Worm (Caenorhabditis elegans) whole organism, early embryonic: Measurements from ENCODE around the gene rap-1.

Experiments used
- B0310.2 ChIP-seq: sonication (generic microtip); optimal IDR thresholded peaks from 2 replicates; lab custom pipeline; 2016; ENCODE audit warnings: mild to moderate bottlenecking, missing genetic modification characterization, missing compliant biosample characterization
- F13C5.2 ChIP-seq: sonication (generic microtip); optimal IDR thresholded peaks from 2 replicates; lab custom pipeline; 2017; ENCODE audit warnings: mild to moderate bottlenecking, missing genetic modification characterization, inconsistent platforms, missing compliant biosample characterization
- aly-1 ChIP-seq: sonication (generic microtip); optimal IDR thresholded peaks from 2 replicates; lab custom pipeline; 2016; ENCODE audit warnings: missing genetic modification characterization, missing compliant biosample characterization
- ama-1 ChIP-seq: fragments of 150-350 bp; optimal IDR thresholded peaks from 2 replicates; lab custom pipeline; 2014
- ceh-13 ChIP-seq: fragments of 200-800 bp; sonication (Bioruptor generic); optimal IDR thresholded peaks from 2 replicates; lab custom pipeline; 2018; ENCODE audit warnings: mild to moderate bottlenecking, missing genetic modification characterization, missing compliant biosample characterization
- ceh-36 ChIP-seq: sonication (generic microtip); optimal IDR thresholded peaks from 2 replicates; lab custom pipeline; 2016; ENCODE audit warnings: missing genetic modification characterization, inconsistent platforms, missing compliant biosample characterization
- ets-7 ChIP-seq: sonication (generic microtip); optimal IDR thresholded peaks from 2 replicates; lab custom pipeline; 2016; ENCODE audit warnings: missing genotype, missing genetic modification characterization, missing compliant biosample characterization
- flt-1 ChIP-seq: fragments of 200-800 bp; sonication (Bioruptor generic); IDR thresholded peaks from 2 replicates; pipeline ENCODE4 v1.3.6; 2022; ENCODE audit warnings: missing genetic modification characterization, missing compliant biosample characterization
- hmbx-1 ChIP-seq: sonication (generic microtip); optimal IDR thresholded peaks from 2 replicates; lab custom pipeline; 2016; ENCODE audit warnings: mild to moderate bottlenecking, missing genetic modification characterization, missing compliant biosample characterization
- hmg-4 ChIP-seq: fragments of 200-800 bp; sonication (Bioruptor generic); optimal IDR thresholded peaks from 2 replicates; lab custom pipeline; 2018; ENCODE audit warnings: mild to moderate bottlenecking, missing genetic modification characterization, missing compliant biosample characterization
- hnd-1 ChIP-seq: sonication (generic microtip); optimal IDR thresholded peaks from 2 replicates; lab custom pipeline; 2016; ENCODE audit warnings: missing genetic modification characterization, missing compliant biosample characterization
- pes-1 ChIP-seq: fragments of 200-800 bp; sonication (Bioruptor generic); IDR thresholded peaks from 2 replicates; pipeline ENCODE4 v1.3.6; 2022; ENCODE audit warnings: missing genetic modification reagents, missing genetic modification characterization, missing compliant biosample characterization
- scrt-1 ChIP-seq: fragments of 200-800 bp; sonication (Bioruptor generic); IDR thresholded peaks from 2 replicates; pipeline ENCODE4 v1.3.6; 2022; ENCODE audit warnings: missing genetic modification characterization, missing compliant biosample characterization
- sea-1 ChIP-seq: fragments of 200-800 bp; sonication (Bioruptor generic); conservative IDR thresholded peaks from 2 replicates; pipeline ENCODE4 v1.3.6; 2022; ENCODE audit warnings: missing genetic modification characterization, missing compliant biosample characterization
- tbx-11 ChIP-seq: fragments of 200-800 bp; sonication (Bioruptor generic); IDR thresholded peaks from 2 replicates; pipeline ENCODE4 v1.3.6; 2022; ENCODE audit warnings: missing genetic modification characterization, missing compliant biosample characterization
- tbx-37 ChIP-seq: fragments of 200-800 bp; sonication (Bioruptor generic); conservative IDR thresholded peaks from 2 replicates; pipeline ENCODE4 v1.3.6; 2022; ENCODE audit warnings: missing genetic modification reagents, missing genetic modification characterization, missing compliant biosample characterization
- tra-4 ChIP-seq: sonication (generic microtip); optimal IDR thresholded peaks from 2 replicates; lab custom pipeline; 2017; ENCODE audit warnings: missing genetic modification characterization, missing compliant biosample characterization

Gene rap-1

ce11 chrIV:8914187-8914586 is 4.5 kb downstream of the rap-1 start:
- TF ChIP-seq ets-7, result no peak
- no peak for TF ChIP-seq scrt-1 (GFP tag; lab: Robert Waterston, UW)
- TF ChIP-seq aly-1 (tag; lab: Kevin White, UChicago), result no peak
- no peak for TF ChIP-seq tbx-11 (GFP tag; lab: Robert Waterston, UW)
- no peak for TF ChIP-seq sea-1
- TF ChIP-seq hmbx-1 (tag; lab: Kevin White, UChicago), result no peak
- no peak for TF ChIP-seq ama-1 (lab: Kevin White, UChicago)
- no peak for TF ChIP-seq hnd-1

- no peak for TF ChIP-seq tbx-11 (GFP tag; lab: Robert Waterston, UW)
- no peak for TF ChIP-seq tra-4 (tag; lab: Kevin White, UChicago)
Measured at ce11 chrIV:8906743-8907142, 11.9 kb downstream of the rap-1 start, which contains the start of gene C27B7.7. Gene C27B7.7 (plus strand): TSS chrIV:8907043.

ce11 chrIV:8906164-8906563 is 12.5 kb downstream of the rap-1 start, which contains the start of gene C27B7.6:
Gene C27B7.6 (minus strand): TSS chrIV:8906345.
- no peak for TF ChIP-seq B0310.2 (tag; lab: Kevin White, UChicago)
- TF ChIP-seq ets-7, result no peak
- no peak for TF ChIP-seq flt-1
- no peak for TF ChIP-seq aly-1 (tag; lab: Kevin White, UChicago)
- TF ChIP-seq hnd-1, result no peak
- no peak for TF ChIP-seq sea-1
- TF ChIP-seq ama-1 (lab: Kevin White, UChicago), result no peak
- no peak for TF ChIP-seq hmbx-1 (tag; lab: Kevin White, UChicago)
- TF ChIP-seq scrt-1 (GFP tag; lab: Robert Waterston, UW), result no peak
- TF ChIP-seq ceh-13 (GFP tag; lab: Kevin White, UChicago), result no peak
- TF ChIP-seq pes-1, result no peak
- TF ChIP-seq F13C5.2 (tag; lab: Kevin White, UChicago), result no peak
- TF ChIP-seq tra-4 (tag; lab: Kevin White, UChicago), result no peak
- no peak for TF ChIP-seq tbx-11 (GFP tag; lab: Robert Waterston, UW)
- no peak for TF ChIP-seq tbx-37 (GFP tag; lab: Robert Waterston, UW)
- no peak for TF ChIP-seq ceh-36 (tag; lab: Kevin White, UChicago)
- no peak for TF ChIP-seq hmg-4 (GFP tag; lab: Kevin White, UChicago)

- TF ChIP-seq B0310.2 (tag; lab: Kevin White, UChicago), result no peak
- TF ChIP-seq ama-1 (lab: Kevin White, UChicago), result no peak
- no peak for TF ChIP-seq flt-1
- TF ChIP-seq hmbx-1 (tag; lab: Kevin White, UChicago), result no peak
- no peak for TF ChIP-seq tbx-37 (GFP tag; lab: Robert Waterston, UW)
- TF ChIP-seq tra-4 (tag; lab: Kevin White, UChicago), result no peak
- no peak for TF ChIP-seq tbx-11 (GFP tag; lab: Robert Waterston, UW)
- no peak for TF ChIP-seq F13C5.2 (tag; lab: Kevin White, UChicago)
- no peak for TF ChIP-seq hnd-1
- no peak for TF ChIP-seq ceh-36 (tag; lab: Kevin White, UChicago)
- TF ChIP-seq ceh-13 (GFP tag; lab: Kevin White, UChicago), result no peak
- TF ChIP-seq scrt-1 (GFP tag; lab: Robert Waterston, UW), result no peak
Measured at ce11 chrIV:8901346-8901745, 17.3 kb downstream of the rap-1 start, which contains the start of gene C27B7.5. Gene C27B7.5 (plus strand): TSS chrIV:8901646.

- peak; percentile 7 for TF ChIP-seq F13C5.2 (tag; lab: Kevin White, UChicago)
- TF ChIP-seq tbx-11 (GFP tag; lab: Robert Waterston, UW), result no peak
Measured at ce11 chrIV:8893746-8894145, 24.9 kb downstream of the rap-1 start, which contains the start of gene rad-54.L2. Gene rad-54.L2 (plus strand): TSS chrIV:8894077.

ce11 chrIV:8892558-8892957 is 26.1 kb downstream of the rap-1 start, which contains the start of gene C27B7.2:
Gene C27B7.2 (plus strand): TSS chrIV:8892858.
- no peak for TF ChIP-seq ceh-36 (tag; lab: Kevin White, UChicago)
- TF ChIP-seq sea-1, result no peak
- TF ChIP-seq tbx-11 (GFP tag; lab: Robert Waterston, UW), result no peak
- no peak for TF ChIP-seq B0310.2 (tag; lab: Kevin White, UChicago)
- TF ChIP-seq hnd-1, result no peak
- no peak for TF ChIP-seq F13C5.2 (tag; lab: Kevin White, UChicago)
- TF ChIP-seq pes-1, result no peak
- no peak for TF ChIP-seq ets-7
- no peak for TF ChIP-seq tra-4 (tag; lab: Kevin White, UChicago)
- TF ChIP-seq scrt-1 (GFP tag; lab: Robert Waterston, UW), result no peak
- no peak for TF ChIP-seq tbx-37 (GFP tag; lab: Robert Waterston, UW)
- TF ChIP-seq flt-1, result no peak
- TF ChIP-seq ceh-13 (GFP tag; lab: Kevin White, UChicago), result no peak
- TF ChIP-seq aly-1 (tag; lab: Kevin White, UChicago), result no peak
- TF ChIP-seq hmg-4 (GFP tag; lab: Kevin White, UChicago), result no peak
- no peak for TF ChIP-seq hmbx-1 (tag; lab: Kevin White, UChicago)

- TF ChIP-seq B0310.2 (tag; lab: Kevin White, UChicago) (no peak), F13C5.2 (tag; lab: Kevin White, UChicago) (no peak), ama-1 (lab: Kevin White, UChicago) (no peak), hnd-1 (no peak), tra-4 (tag; lab: Kevin White, UChicago) (no peak), pes-1 (no peak), sea-1 (no peak), ets-7 (no peak), ceh-13 (GFP tag; lab: Kevin White, UChicago) (no peak), aly-1 (tag; lab: Kevin White, UChicago) (no peak), tbx-11 (GFP tag; lab: Robert Waterston, UW) (no peak), hmbx-1 (tag; lab: Kevin White, UChicago) (no peak), tbx-37 (GFP tag; lab: Robert Waterston, UW) (no peak), hmg-4 (GFP tag; lab: Kevin White, UChicago) (no peak), flt-1 (no peak), ceh-36 (tag; lab: Kevin White, UChicago) (no peak), scrt-1 (GFP tag; lab: Robert Waterston, UW) (no peak)
Measured at ce11 chrIV:8891131-8891530, 27.6 kb downstream of the rap-1 start, which contains the start of gene spr-2. Gene spr-2 (plus strand): TSS chrIV:8891462.
